Worm (Caenorhabditis elegans): ENCODE measurements around the gene F10G2.10.

F10G2.10 gene

ce11 chrV:7321915-7322314, at the start of gene F10G2.10:
F10G2.10 (plus strand) TSS chrV:7322215.
- TF ChIP-seq ama-1 (optimal IDR thresholded peaks at IDR 0.05): no peak
- TF ChIP-seq ets-7 (tag; optimal IDR thresholded peaks at IDR 0.05): no peak
- TF ChIP-seq tbx-37 (GFP tag; conservative IDR thresholded peaks at IDR 0.05): no peak
- TF ChIP-seq ceh-13 (GFP tag; optimal IDR thresholded peaks at IDR 0.05): no peak
- TF ChIP-seq tbx-11 (GFP tag; IDR thresholded peaks at IDR 0.05): no peak
- no peak for TF ChIP-seq hnd-1 (tag; optimal IDR thresholded peaks at IDR 0.05)
- TF ChIP-seq B0310.2 (tag; optimal IDR thresholded peaks at IDR 0.05): no peak
- no peak for TF ChIP-seq pes-1 (GFP tag; IDR thresholded peaks at IDR 0.05)
- no peak for TF ChIP-seq sea-1 (GFP tag; conservative IDR thresholded peaks at IDR 0.05)
- TF ChIP-seq hmg-4 (GFP tag; optimal IDR thresholded peaks at IDR 0.05): no peak
- no peak for TF ChIP-seq F13C5.2 (tag; optimal IDR thresholded peaks at IDR 0.05)
- TF ChIP-seq flt-1 (GFP tag; IDR thresholded peaks at IDR 0.05): no peak
- no peak for TF ChIP-seq aly-1 (tag; optimal IDR thresholded peaks at IDR 0.05)
- TF ChIP-seq scrt-1 (GFP tag; IDR thresholded peaks at IDR 0.05): no peak
- TF ChIP-seq ceh-36 (tag; optimal IDR thresholded peaks at IDR 0.05): no peak

DNA sequence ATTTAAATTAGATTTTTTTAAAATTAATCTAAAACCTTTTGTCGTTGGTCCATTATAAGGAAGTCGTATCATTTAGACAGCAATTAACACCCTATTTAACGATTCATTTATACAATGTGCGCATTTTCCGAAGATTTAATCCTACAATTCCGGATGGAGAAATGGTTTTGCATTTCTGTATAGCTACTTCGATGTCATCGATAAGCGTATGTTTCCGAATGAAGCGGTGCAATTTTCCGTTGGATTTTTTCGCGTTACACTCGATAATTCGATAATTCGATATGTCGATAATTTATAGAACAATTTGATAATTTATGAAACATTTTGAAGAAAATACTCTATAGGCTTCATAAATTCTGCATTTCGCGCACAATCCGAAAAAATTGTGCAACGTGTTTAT, 47.0 kb upstream of the F10G2.10 start, which contains the start of gene C13A2.10:
Gene C13A2.10, minus strand, starts transcription at position 101 of the 400 bp plus-strand sequence.
- TF ChIP-seq hmg-4 (GFP tag; optimal IDR thresholded peaks at IDR 0.05): no peak
- TF ChIP-seq F13C5.2 (tag; optimal IDR thresholded peaks at IDR 0.05): no peak
- no peak for TF ChIP-seq tbx-11 (GFP tag; IDR thresholded peaks at IDR 0.05)
- TF ChIP-seq scrt-1 (GFP tag; IDR thresholded peaks at IDR 0.05): no peak

- no peak for TF ChIP-seq ama-1 (optimal IDR thresholded peaks at IDR 0.05)
- no peak for TF ChIP-seq tbx-11 (GFP tag; IDR thresholded peaks at IDR 0.05)
- TF ChIP-seq F13C5.2 (tag; optimal IDR thresholded peaks at IDR 0.05): no peak
- no peak for TF ChIP-seq hnd-1 (tag; optimal IDR thresholded peaks at IDR 0.05)
- no peak for TF ChIP-seq aly-1 (tag; optimal IDR thresholded peaks at IDR 0.05)
- no peak for TF ChIP-seq ceh-36 (tag; optimal IDR thresholded peaks at IDR 0.05)
- no peak for TF ChIP-seq scrt-1 (GFP tag; IDR thresholded peaks at IDR 0.05)
- no peak for TF ChIP-seq tra-4 (tag; optimal IDR thresholded peaks at IDR 0.05)
- no peak for TF ChIP-seq sea-1 (GFP tag; conservative IDR thresholded peaks at IDR 0.05)
- TF ChIP-seq tbx-37 (GFP tag; conservative IDR thresholded peaks at IDR 0.05): no peak
- TF ChIP-seq B0310.2 (tag; optimal IDR thresholded peaks at IDR 0.05): no peak
- TF ChIP-seq ceh-13 (GFP tag; optimal IDR thresholded peaks at IDR 0.05): no peak
- no peak for TF ChIP-seq hmbx-1 (tag; optimal IDR thresholded peaks at IDR 0.05)
- no peak for TF ChIP-seq ets-7 (tag; optimal IDR thresholded peaks at IDR 0.05)
- no peak for TF ChIP-seq flt-1 (GFP tag; IDR thresholded peaks at IDR 0.05)
- no peak for TF ChIP-seq hmg-4 (GFP tag; optimal IDR thresholded peaks at IDR 0.05)
- no peak for TF ChIP-seq pes-1 (GFP tag; IDR thresholded peaks at IDR 0.05)
Measured at ce11 chrV:7275491-7275890, 46.5 kb upstream of the F10G2.10 start, which contains the start of gene C13A2.5. C13A2.5 (plus strand) TSS chrV:7275791.

ce11 chrV:7279090-7279489, 42.9 kb upstream of the F10G2.10 start, which contains the start of gene C13A2.4:
C13A2.4 (plus strand) TSS chrV:7279390.
- TF ChIP-seq aly-1 (tag; optimal IDR thresholded peaks at IDR 0.05) (no peak), tra-4 (tag; optimal IDR thresholded peaks at IDR 0.05) (no peak), ama-1 (optimal IDR thresholded peaks at IDR 0.05) (no peak), hnd-1 (tag; optimal IDR thresholded peaks at IDR 0.05) (no peak), hmbx-1 (tag; optimal IDR thresholded peaks at IDR 0.05) (no peak), pes-1 (GFP tag; IDR thresholded peaks at IDR 0.05) (no peak), B0310.2 (tag; optimal IDR thresholded peaks at IDR 0.05) (no peak), flt-1 (GFP tag; IDR thresholded peaks at IDR 0.05) (no peak), ceh-36 (tag; optimal IDR thresholded peaks at IDR 0.05) (no peak), ceh-13 (GFP tag; optimal IDR thresholded peaks at IDR 0.05) (no peak)

DNA sequence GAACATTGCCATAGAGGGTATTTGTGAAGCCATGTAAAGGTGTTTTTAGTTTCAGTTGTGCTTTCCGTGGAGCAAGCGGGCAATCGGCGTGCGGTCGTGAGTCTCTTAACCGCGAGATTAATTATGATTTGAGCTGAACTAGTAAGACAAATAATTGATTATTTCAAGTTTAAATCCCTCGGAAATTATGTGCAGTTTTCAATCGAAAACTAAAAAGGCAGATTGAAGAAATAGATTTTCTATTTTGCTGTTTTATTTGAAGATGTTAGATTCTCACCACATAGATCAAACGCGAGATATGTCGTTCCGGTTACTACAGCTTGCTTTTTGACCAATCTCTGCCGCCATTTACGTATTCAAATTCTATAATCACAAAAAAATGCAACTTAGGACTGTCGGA, 40.0 kb upstream of the F10G2.10 start, which contains the start of gene C13A2.3:
Gene C13A2.3, plus strand, starts transcription at position 301 of the 400 bp plus-strand sequence.
- TF ChIP-seq pes-1 (GFP tag; IDR thresholded peaks at IDR 0.05) (no peak), scrt-1 (GFP tag; IDR thresholded peaks at IDR 0.05) (no peak), ets-7 (tag; optimal IDR thresholded peaks at IDR 0.05) (no peak), tbx-37 (GFP tag; conservative IDR thresholded peaks at IDR 0.05) (no peak), F13C5.2 (tag; optimal IDR thresholded peaks at IDR 0.05) (no peak), aly-1 (tag; optimal IDR thresholded peaks at IDR 0.05) (no peak), ama-1 (optimal IDR thresholded peaks at IDR 0.05) (no peak), hnd-1 (tag; optimal IDR thresholded peaks at IDR 0.05) (no peak)

ce11 chrV:7288699-7289098, 33.3 kb upstream of the F10G2.10 start, which contains the start of gene C13A2.1:
C13A2.1 (plus strand) TSS chrV:7288999.
- TF ChIP-seq F13C5.2 (tag; optimal IDR thresholded peaks at IDR 0.05) (no peak), aly-1 (tag; optimal IDR thresholded peaks at IDR 0.05) (no peak), tra-4 (tag; optimal IDR thresholded peaks at IDR 0.05) (no peak), scrt-1 (GFP tag; IDR thresholded peaks at IDR 0.05) (no peak), hnd-1 (tag; optimal IDR thresholded peaks at IDR 0.05) (no peak), ets-7 (tag; optimal IDR thresholded peaks at IDR 0.05) (no peak), hmg-4 (GFP tag; optimal IDR thresholded peaks at IDR 0.05) (no peak), flt-1 (GFP tag; IDR thresholded peaks at IDR 0.05) (no peak), tbx-11 (GFP tag; IDR thresholded peaks at IDR 0.05) (no peak), B0310.2 (tag; optimal IDR thresholded peaks at IDR 0.05) (no peak), ceh-13 (GFP tag; optimal IDR thresholded peaks at IDR 0.05) (no peak), pes-1 (GFP tag; IDR thresholded peaks at IDR 0.05) (no peak), sea-1 (GFP tag; conservative IDR thresholded peaks at IDR 0.05) (no peak), ama-1 (optimal IDR thresholded peaks at IDR 0.05) (no peak), hmbx-1 (tag; optimal IDR thresholded peaks at IDR 0.05) (no peak), ceh-36 (tag; optimal IDR thresholded peaks at IDR 0.05) (no peak), tbx-37 (GFP tag; conservative IDR thresholded peaks at IDR 0.05) (no peak)

ce11 chrV:7295270-7295669, 26.7 kb upstream of the F10G2.10 start, which contains the start of gene F07G11.4:
F07G11.4 (minus strand) TSS chrV:7295370.
- TF ChIP-seq hmg-4 (GFP tag; optimal IDR thresholded peaks at IDR 0.05): no peak
- no peak for TF ChIP-seq ama-1 (optimal IDR thresholded peaks at IDR 0.05)
- no peak for TF ChIP-seq sea-1 (GFP tag; conservative IDR thresholded peaks at IDR 0.05)
- TF ChIP-seq B0310.2 (tag; optimal IDR thresholded peaks at IDR 0.05): no peak
- TF ChIP-seq pes-1 (GFP tag; IDR thresholded peaks at IDR 0.05): no peak
- no peak for TF ChIP-seq ceh-13 (GFP tag; optimal IDR thresholded peaks at IDR 0.05)
- no peak for TF ChIP-seq ceh-36 (tag; optimal IDR thresholded peaks at IDR 0.05)
- TF ChIP-seq tbx-11 (GFP tag; IDR thresholded peaks at IDR 0.05): no peak
- no peak for TF ChIP-seq hmbx-1 (tag; optimal IDR thresholded peaks at IDR 0.05)
- no peak for TF ChIP-seq flt-1 (GFP tag; IDR thresholded peaks at IDR 0.05)
- TF ChIP-seq scrt-1 (GFP tag; IDR thresholded peaks at IDR 0.05): no peak
- TF ChIP-seq F13C5.2 (tag; optimal IDR thresholded peaks at IDR 0.05): no peak
- TF ChIP-seq aly-1 (tag; optimal IDR thresholded peaks at IDR 0.05): no peak
- TF ChIP-seq tra-4 (tag; optimal IDR thresholded peaks at IDR 0.05): no peak
- TF ChIP-seq hnd-1 (tag; optimal IDR thresholded peaks at IDR 0.05): no peak
